Worm (Caenorhabditis elegans) whole organism, L4 larva: Measurements from ENCODE around the gene syx-16.

Experiments
- ceh-82 ChIP-seq: sonication (generic microtip); optimal IDR thresholded peaks from 2 replicates; lab custom pipeline; 2017; ENCODE audit warnings: missing biosample characterization, missing genetic modification characterization
- jun-1 ChIP-seq: fragments of 150-350 bp; optimal IDR thresholded peaks from 2 replicates; lab custom pipeline; 2014; ENCODE audit warnings: missing biosample characterization, missing genetic modification reagents, missing genetic modification characterization
- lin-39 ChIP-seq: fragments of 150-350 bp; optimal IDR thresholded peaks from 2 replicates; lab custom pipeline; 2014; ENCODE audit warnings: missing biosample characterization, missing genetic modification reagents, missing genetic modification characterization
- lsy-2 ChIP-seq, 2 experiments: fragments of 150-350 bp in 1 of 2; sonication (generic microtip) in 1 of 2; optimal IDR thresholded peaks; 2 replicates each; lab custom pipeline; 2014 to 2017; ENCODE audit warnings: missing biosample characterization in 2 of 2, missing genetic modification characterization in 2 of 2
- pha-4 ChIP-seq, 2 experiments: fragments of 150-350 bp in 1 of 2; fragments of 200-800 bp in 1 of 2; sonication (Bioruptor generic) in 1 of 2; IDR thresholded peaks in 1 of 2; optimal IDR thresholded peaks in 1 of 2; 2 replicates each; pipeline versions ENCODE4 v1.3.6 to Lab custom; 2014 to 2022; ENCODE audit warnings: missing genetic modification characterization in 2 of 2, missing genetic modification reagents in 2 of 2, missing biosample characterization in 1 of 2, missing compliant biosample characterization in 1 of 2
- skn-1 ChIP-seq: fragments of 150-350 bp; optimal IDR thresholded peaks from 2 replicates; lab custom pipeline; 2014; ENCODE audit warnings: missing biosample characterization, missing genetic modification characterization
- unc-62 ChIP-seq, 3 experiments: fragments of 150-350 bp in 1 of 3; sonication (generic microtip); optimal IDR thresholded peaks in 2 of 3; peaks in 1 of 3; 1 replicate in 1 of 3; 2 replicates in 2 of 3; lab custom pipeline; 2014 to 2017; ENCODE audit warnings: missing biosample characterization in 3 of 3, missing genetic modification characterization in 3 of 3, missing genetic modification reagents in 3 of 3, missing genotype in 1 of 3

DNA sequence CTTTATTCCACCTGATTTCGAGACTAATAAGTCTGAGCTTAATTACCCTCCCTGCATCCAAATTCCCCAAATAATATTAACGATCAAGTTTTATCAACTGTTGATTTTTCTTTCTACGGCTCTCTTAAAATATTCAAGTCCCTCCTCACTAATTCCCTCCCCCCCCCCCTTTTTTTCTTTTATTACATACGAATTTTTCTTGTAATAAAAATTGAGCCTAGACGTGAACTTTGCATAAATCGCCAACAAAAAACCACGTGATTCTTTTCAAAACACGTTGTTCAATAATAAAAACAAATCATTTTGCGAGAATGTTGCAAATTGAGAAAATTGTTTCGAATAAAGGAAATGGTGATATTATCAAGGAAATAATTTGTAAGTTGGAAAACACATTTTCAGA lies 20.5 kb downstream of the syx-16 start, which contains the start of gene K10D2.8:
- TF ChIP-seq ceh-82 (tag; lab: Kevin White, UChicago) (no peak), lsy-2 (tag; optimal IDR thresholded peaks at IDR 0.05; lab: Kevin White, UChicago) (no peak), lin-39 (tag; lab: Kevin White, UChicago) (no peak), unc-62 (GFP tag; optimal IDR thresholded peaks at IDR 0.05 in 1 of 2; lab: Kevin White, UChicago) (no peak), unc-62 (tag; optimal IDR thresholded peaks at IDR 0.05; lab: Kevin White, UChicago) (no peak), skn-1 (no peak), jun-1 (tag; lab: Kevin White, UChicago) (no peak), pha-4 (GFP tag; IDR thresholded peaks at IDR 0.05; lab: Robert Waterston, UW) (no peak), pha-4 (tag; optimal IDR thresholded peaks at IDR 0.05; lab: Kevin White, UChicago) (no peak)
